Worm (Caenorhabditis elegans) whole organism, L4/young adult: ENCODE measurements around the gene C01G6.3.

Source experiments
- W03F9.2 ChIP-seq: fragments of 150-350 bp; optimal IDR thresholded peaks from 2 replicates; lab custom pipeline; 2014; ENCODE audit warnings: missing biosample characterization, missing genetic modification characterization
- dao-5 ChIP-seq: sonication (generic microtip); optimal IDR thresholded peaks from 2 replicates; lab custom pipeline; 2016; ENCODE audit warnings: missing genotype, missing genetic modification characterization, moderate library complexity, missing compliant biosample characterization
- him-1 ChIP-seq: sonication (generic microtip); optimal IDR thresholded peaks from 2 replicates; lab custom pipeline; 2016; ENCODE audit warnings: missing genotype, missing genetic modification reagents, missing genetic modification characterization, missing compliant biosample characterization

DNA sequence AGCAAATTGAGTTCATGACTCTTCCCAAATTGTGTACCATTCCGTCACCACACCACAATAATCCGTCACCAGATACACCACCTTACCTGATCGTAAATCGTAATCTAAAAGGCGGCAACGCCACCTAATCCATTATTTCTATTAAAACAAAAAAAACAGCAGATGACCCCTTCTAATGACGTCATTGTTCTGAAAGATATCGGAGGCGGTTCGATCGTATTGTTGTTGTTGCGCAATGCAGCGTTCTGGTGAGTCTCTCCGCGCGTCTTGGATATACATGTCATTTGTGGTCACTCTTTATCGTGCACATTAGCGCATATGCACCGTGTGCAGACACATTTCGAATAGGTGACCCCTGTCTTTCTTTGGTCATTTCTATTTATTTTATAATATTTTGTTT, 705 bp upstream of the C01G6.3 start:
- TF ChIP-seq him-1 (no peak), W03F9.2 (tag; lab: Kevin White, UChicago) (no peak), dao-5 (tag; lab: Kevin White, UChicago) (no peak)
